Fruit fly (Drosophila melanogaster) whole organism, embryonic: ENCODE results near the gene CG17855.

ENCODE experiments used
- ATbp ChIP-seq: fragments of 200-800 bp; sonication (Bioruptor generic); optimal IDR thresholded peaks from 2 replicates; lab custom pipeline; 2017; ENCODE audit warnings: missing biosample characterization, mild to moderate bottlenecking, missing genetic modification characterization, missing genetic modification reagents
- Atf3 ChIP-seq: fragments of 200-800 bp; sonication (Bioruptor generic); optimal IDR thresholded peaks from 3 replicates; lab custom pipeline; 2016; ENCODE audit warnings: missing biosample characterization, missing genetic modification characterization
- Atf6 ChIP-seq: fragments of 200-800 bp; sonication (Bioruptor generic); IDR thresholded peaks from 2 replicates; pipeline ENCODE4 v1.3.6; 2022; ENCODE audit warnings: missing biosample characterization, missing genetic modification characterization
- CG10979 ChIP-seq: fragments of 200-800 bp; sonication (Bioruptor generic); optimal IDR thresholded peaks from 2 replicates; lab custom pipeline; 2018; ENCODE audit warnings: missing biosample characterization, mild to moderate bottlenecking, missing genetic modification characterization, moderate library complexity
- CG11085 ChIP-seq: fragments of 200-800 bp; sonication (Bioruptor generic); IDR thresholded peaks from 2 replicates; pipeline ENCODE4 v1.3.6; 2022; ENCODE audit warnings: missing biosample characterization, missing genetic modification characterization
- CG1602 ChIP-seq: fragments of 200-800 bp; sonication (Bioruptor generic); optimal IDR thresholded peaks from 3 replicates; lab custom pipeline; 2016; ENCODE audit warnings: missing biosample characterization, missing genetic modification characterization
- CG17186 ChIP-seq: fragments of 200-800 bp; sonication (Bioruptor generic); optimal IDR thresholded peaks from 3 replicates; lab custom pipeline; 2017; ENCODE audit warnings: missing biosample characterization, missing genetic modification reagents, missing genetic modification characterization
- CG18599 ChIP-seq: fragments of 200-800 bp; sonication (Bioruptor generic); optimal IDR thresholded peaks from 3 replicates; lab custom pipeline; 2017; ENCODE audit warnings: missing biosample characterization, missing genetic modification characterization, mild to moderate bottlenecking, moderate library complexity, missing genetic modification reagents
- CG32532 ChIP-seq: fragments of 200-800 bp; sonication (Bioruptor generic); IDR thresholded peaks from 2 replicates; pipeline ENCODE4 v1.3.6; 2022; ENCODE audit warnings: missing biosample characterization, missing genetic modification characterization
- CG32767 ChIP-seq: fragments of 200-800 bp; sonication (Bioruptor generic); IDR thresholded peaks from 2 replicates; pipeline ENCODE4 v1.3.6; 2022; ENCODE audit warnings: missing biosample characterization, missing genetic modification characterization
- CG4730 ChIP-seq: fragments of 200-800 bp; sonication (Bioruptor generic); IDR thresholded peaks from 2 replicates; pipeline ENCODE4 v1.3.6; 2022; ENCODE audit warnings: missing biosample characterization, missing genetic modification characterization
- CG4854 ChIP-seq: fragments of 200-800 bp; sonication (Bioruptor generic); optimal IDR thresholded peaks from 2 replicates; lab custom pipeline; 2016; ENCODE audit warnings: missing biosample characterization, missing genetic modification characterization, inconsistent platforms
- CG7357 ChIP-seq: fragments of 200-800 bp; sonication (Bioruptor generic); IDR thresholded peaks from 3 replicates; pipeline ENCODE4 v1.3.6; 2022; ENCODE audit warnings: missing biosample characterization, missing genetic modification characterization
- CG8388 ChIP-seq: fragments of 200-800 bp; sonication (Bioruptor generic); optimal IDR thresholded peaks from 2 replicates; lab custom pipeline; 2019; ENCODE audit warnings: missing biosample characterization, mild to moderate bottlenecking, missing genetic modification characterization, moderate library complexity
- CG9727 ChIP-seq: fragments of 200-800 bp; sonication (Bioruptor generic); optimal IDR thresholded peaks from 3 replicates; lab custom pipeline; 2017; ENCODE audit warnings: missing biosample characterization, mild to moderate bottlenecking, missing genetic modification characterization
- CG9932 ChIP-seq: fragments of 200-800 bp; sonication (Bioruptor generic); IDR thresholded peaks from 2 replicates; pipeline ENCODE4 v1.3.6; 2022; ENCODE audit warnings: missing biosample characterization, missing genetic modification characterization
- Dip2 ChIP-seq: fragments of 200-800 bp; sonication (Bioruptor generic); IDR thresholded peaks from 2 replicates; pipeline ENCODE4 v1.3.6; 2022; ENCODE audit warnings: missing biosample characterization, missing genetic modification characterization
- ERR ChIP-seq: fragments of 200-800 bp; sonication (Bioruptor generic); optimal IDR thresholded peaks from 2 replicates; lab custom pipeline; 2016; ENCODE audit warnings: missing biosample characterization, missing genetic modification characterization
- Eip74EF ChIP-seq, 2 experiments: fragments of 200-800 bp in 1 of 2; fragments of >200 bp in 1 of 2; sonication (Bioruptor generic) in 1 of 2; optimal IDR thresholded peaks; 2 replicates each; lab custom pipeline; 2017 to 2019; ENCODE audit warnings: missing biosample characterization in 2 of 2, missing genetic modification characterization in 2 of 2, mild to moderate bottlenecking in 1 of 2, moderate library complexity in 1 of 2
- Ets65A ChIP-seq: fragments of 200-800 bp; sonication (Bioruptor generic); peaks from one replicate; lab custom pipeline; 2016; ENCODE audit warnings: missing biosample characterization, missing genetic modification characterization
- HLHmδ ChIP-seq: fragments of 200-800 bp; sonication (Bioruptor generic); optimal IDR thresholded peaks from 2 replicates; lab custom pipeline; 2018; ENCODE audit warnings: missing biosample characterization, mild to moderate bottlenecking, missing genetic modification characterization, moderate library complexity
- Hey ChIP-seq: fragments of 200-800 bp; sonication (Bioruptor generic); optimal IDR thresholded peaks from 3 replicates; lab custom pipeline; 2018; ENCODE audit warnings: missing biosample characterization, mild to moderate bottlenecking, missing genetic modification characterization
- Hr51 ChIP-seq, 2 experiments: fragments of 200-800 bp; sonication (Bioruptor generic); optimal IDR thresholded peaks; 2 replicates in 1 of 2; 3 replicates in 1 of 2; lab custom pipeline; 2016 to 2018; ENCODE audit warnings: missing biosample characterization in 2 of 2, missing genetic modification characterization in 2 of 2, mild to moderate bottlenecking in 1 of 2, moderate library complexity in 1 of 2
- Hsf ChIP-seq: fragments of 200-800 bp; sonication (Bioruptor generic); optimal IDR thresholded peaks from 3 replicates; lab custom pipeline; 2016; ENCODE audit warnings: missing biosample characterization, missing genetic modification characterization
- Jarid2 ChIP-seq: fragments of 200-800 bp; sonication (Bioruptor generic); optimal IDR thresholded peaks from 3 replicates; lab custom pipeline; 2017; ENCODE audit warnings: mild to moderate bottlenecking, missing biosample characterization, missing genetic modification reagents, missing genetic modification characterization
- Med ChIP-seq: fragments of 200-800 bp; sonication (Bioruptor generic); peaks from one replicate; lab custom pipeline; 2016; ENCODE audit warnings: missing biosample characterization, missing genetic modification characterization, mild to moderate bottlenecking, inconsistent platforms, moderate library complexity
- NfI ChIP-seq: fragments of 200-800 bp; sonication (Bioruptor generic); optimal IDR thresholded peaks from 3 replicates; lab custom pipeline; 2018; ENCODE audit warnings: missing biosample characterization, mild to moderate bottlenecking, missing genetic modification characterization, moderate library complexity
- Optix ChIP-seq: fragments of 200-800 bp; sonication (Bioruptor generic); IDR thresholded peaks from 3 replicates; pipeline ENCODE4 v1.3.6; 2022; ENCODE audit warnings: missing biosample characterization, missing genetic modification characterization
- Pdp1 ChIP-seq, 2 experiments: fragments of 200-800 bp; sonication (Bioruptor generic); optimal IDR thresholded peaks; 3 replicates each; lab custom pipeline; 2016; ENCODE audit warnings: missing biosample characterization in 2 of 2, missing genetic modification characterization in 2 of 2, mild to moderate bottlenecking in 1 of 2, moderate library complexity in 1 of 2
- Ptx1 ChIP-seq: fragments of 200-800 bp; sonication (Bioruptor generic); IDR thresholded peaks from 2 replicates; pipeline ENCODE4 v1.3.6; 2022; ENCODE audit warnings: missing biosample characterization, missing genetic modification characterization
- Sox102F ChIP-seq: fragments of 200-800 bp; sonication (Bioruptor generic); optimal IDR thresholded peaks from 2 replicates; lab custom pipeline; 2018; ENCODE audit warnings: missing biosample characterization, mild to moderate bottlenecking, missing genetic modification characterization, moderate library complexity
- TFAM ChIP-seq: fragments of 200-800 bp; sonication (Bioruptor generic); optimal IDR thresholded peaks from 2 replicates; lab custom pipeline; 2017; ENCODE audit warnings: missing biosample characterization, missing genetic modification characterization, inconsistent platforms
- Xrp1 ChIP-seq: fragments of 200-800 bp; sonication (Bioruptor generic); IDR thresholded peaks from 2 replicates; pipeline ENCODE4 v1.3.6; 2022; ENCODE audit warnings: missing biosample characterization, missing genetic modification characterization
- YL-1 ChIP-seq: fragments of 200-800 bp; sonication (Bioruptor generic); optimal IDR thresholded peaks from 3 replicates; lab custom pipeline; 2017; ENCODE audit warnings: missing biosample characterization, mild to moderate bottlenecking, missing genetic modification characterization
- chif ChIP-seq, 2 experiments: fragments of 200-800 bp; sonication (Bioruptor generic); optimal IDR thresholded peaks; 3 replicates each; lab custom pipeline; 2016; ENCODE audit warnings: missing biosample characterization in 2 of 2, missing genetic modification characterization in 2 of 2
- crc ChIP-seq: fragments of 200-800 bp; sonication (Bioruptor generic); optimal IDR thresholded peaks from 2 replicates; lab custom pipeline; 2016; ENCODE audit warnings: missing biosample characterization, missing genetic modification characterization
- cwo ChIP-seq: fragments of 200-800 bp; sonication (Bioruptor generic); optimal IDR thresholded peaks from 3 replicates; lab custom pipeline; 2017; ENCODE audit warnings: missing biosample characterization, missing genetic modification characterization, mild to moderate bottlenecking, moderate library complexity, missing genetic modification reagents
- danr ChIP-seq: fragments of 200-800 bp; sonication (Bioruptor generic); IDR thresholded peaks from 2 replicates; pipeline ENCODE4 v1.3.6; 2022; ENCODE audit warnings: missing biosample characterization, missing genetic modification characterization
- gcm ChIP-seq: fragments of 200-800 bp; sonication (Bioruptor generic); optimal IDR thresholded peaks from 2 replicates; lab custom pipeline; 2019; ENCODE audit warnings: missing biosample characterization, mild to moderate bottlenecking, missing genetic modification characterization, moderate library complexity
- grau ChIP-seq: fragments of 200-800 bp; optimal IDR thresholded peaks from 3 replicates; lab custom pipeline; 2019; ENCODE audit warnings: missing biosample characterization, mild to moderate bottlenecking, missing genetic modification characterization, moderate library complexity
- luna ChIP-seq: fragments of 200-800 bp; sonication (Bioruptor generic); optimal IDR thresholded peaks from 2 replicates; lab custom pipeline; 2016; ENCODE audit warnings: missing biosample characterization, missing genetic modification characterization
- mam ChIP-seq: fragments of 200-800 bp; sonication (Bioruptor generic); optimal IDR thresholded peaks from 3 replicates; lab custom pipeline; 2016; ENCODE audit warnings: missing biosample characterization, missing genetic modification characterization
- pfk ChIP-seq: fragments of 200-800 bp; sonication (Bioruptor generic); optimal IDR thresholded peaks from 2 replicates; lab custom pipeline; 2018; ENCODE audit warnings: missing biosample characterization, mild to moderate bottlenecking, missing genetic modification characterization, moderate library complexity
- pita ChIP-seq: fragments of 200-800 bp; sonication (Bioruptor generic); optimal IDR thresholded peaks from 2 replicates; lab custom pipeline; 2017; ENCODE audit warnings: missing biosample characterization, mild to moderate bottlenecking, missing genetic modification characterization
- ro ChIP-seq: fragments of 200-800 bp; sonication (Bioruptor generic); IDR thresholded peaks from 2 replicates; pipeline ENCODE4 v1.3.6; 2022; ENCODE audit warnings: missing biosample characterization, missing genetic modification characterization
- sd ChIP-seq: fragments of 200-800 bp; sonication (Bioruptor generic); optimal IDR thresholded peaks from 3 replicates; lab custom pipeline; 2018; ENCODE audit warnings: missing biosample characterization, mild to moderate bottlenecking, missing genetic modification characterization, moderate library complexity
- sima ChIP-seq: fragments of 200-800 bp; sonication (Bioruptor generic); optimal IDR thresholded peaks from 2 replicates; lab custom pipeline; 2016; ENCODE audit warnings: missing biosample characterization, missing genetic modification characterization
- sr ChIP-seq: fragments of 200-800 bp; sonication (Bioruptor generic); IDR thresholded peaks from 3 replicates; pipeline ENCODE4 v1.3.6; 2022; ENCODE audit warnings: missing biosample characterization, missing genetic modification characterization
- tgo ChIP-seq: fragments of 200-800 bp; sonication (Bioruptor generic); IDR thresholded peaks from 3 replicates; pipeline ENCODE4 v1.3.6; 2022; ENCODE audit warnings: missing biosample characterization, missing genetic modification characterization

The CG17855 gene

dm6 chr2L:9568360-9569088 lies 28.2 kb downstream of the CG17855 start, which contains the start of gene brwl (continued):
- TF ChIP-seq Pdp1 (GFP tag; optimal IDR thresholded peaks at IDR 0.05; lab: Kevin White, UChicago) = peak; percentile 98 to 99
- TF ChIP-seq ATbp (GFP tag; lab: Kevin White, UChicago) = peak; percentile 98
- TF ChIP-seq Ets65A (GFP tag; lab: Kevin White, UChicago) = peak; percentile 100
- TF ChIP-seq CG32532 (GFP tag; lab: Robert Waterston, UW) = peak; percentile 98
- TF ChIP-seq CG7357 (GFP tag; lab: Robert Waterston, UW) = peak; percentile 95
- TF ChIP-seq TFAM = peak; percentile 93
- TF ChIP-seq Hey (tag; lab: Kevin White, UChicago) = peak; percentile 90
- TF ChIP-seq CG8388 (GFP tag; lab: Kevin White, UChicago) = peak; percentile 99
- peak; percentile 99 for TF ChIP-seq Hsf (GFP tag; lab: Kevin White, UChicago)
- TF ChIP-seq tgo = peak; percentile 99
- TF ChIP-seq Med = peak; percentile 100
- TF ChIP-seq mam = peak; percentile 98
- peak; percentile 99 for TF ChIP-seq Atf6 (GFP tag; lab: Robert Waterston, UW)
- TF ChIP-seq sr = peak; percentile 85; the same call in 2 of the 3 replicates
- peak; percentile 99 for TF ChIP-seq danr (GFP tag; lab: Robert Waterston, UW)
- TF ChIP-seq CG17186 (GFP tag; lab: Kevin White, UChicago) = peak; percentile 92
- peak; percentile 97 to 99 for TF ChIP-seq Hr51 (GFP tag; optimal IDR thresholded peaks at IDR 0.05; lab: Kevin White, UChicago)
- peak; percentile 98 for TF ChIP-seq Atf3
- peak; percentile 77 for TF ChIP-seq Dip2
- peak; percentile 89 for TF ChIP-seq YL-1 (GFP tag; lab: Kevin White, UChicago)
- peak; percentile 99 for TF ChIP-seq CG1602
- peak; percentile 96 for TF ChIP-seq CG9932 (GFP tag; lab: Robert Waterston, UW)
- peak; percentile 26 for TF ChIP-seq pfk
- peak; percentile 94 for TF ChIP-seq ro
- peak; percentile 85 for TF ChIP-seq HLHmδ (GFP tag; lab: Kevin White, UChicago)
- peak; percentile 91 for TF ChIP-seq Jarid2 (GFP tag; lab: Kevin White, UChicago)
- peak; percentile 93; the same call in 2 of the 3 replicates for TF ChIP-seq Optix (GFP tag; lab: Robert Waterston, UW)
- TF ChIP-seq gcm (GFP tag; lab: Kevin White, UChicago) = peak; percentile 100
- TF ChIP-seq pita (GFP tag; lab: Kevin White, UChicago) = no peak
- TF ChIP-seq CG32767 = peak; percentile 99
- peak; percentile 98 for TF ChIP-seq CG4730 (GFP tag; lab: Robert Waterston, UW)
- peak; percentile 99 for TF ChIP-seq Ptx1 (GFP tag; lab: Robert Waterston, UW)
- peak; percentile 98 for TF ChIP-seq grau
- peak; percentile 99 for TF ChIP-seq Sox102F (GFP tag; lab: Kevin White, UChicago)
- TF ChIP-seq crc (GFP tag; lab: Kevin White, UChicago) = peak; percentile 97
- TF ChIP-seq Eip74EF (GFP tag; optimal IDR thresholded peaks at IDR 0.05; lab: Kevin White, UChicago) = peak in 1 of 2 experiments; percentile 98
- TF ChIP-seq CG10979 (tag; lab: Kevin White, UChicago) = peak; percentile 99
- peak; percentile 95 for TF ChIP-seq sima
- peak; percentile 100 for TF ChIP-seq CG9727 (GFP tag; lab: Kevin White, UChicago)
- peak; percentile 99 for TF ChIP-seq chif (GFP tag; optimal IDR thresholded peaks at IDR 0.05; lab: Kevin White, UChicago)
- peak; percentile 93 for TF ChIP-seq luna (GFP tag; lab: Kevin White, UChicago)
- TF ChIP-seq CG18599 (GFP tag; lab: Kevin White, UChicago) = peak; percentile 99
- TF ChIP-seq NfI (GFP tag; lab: Kevin White, UChicago) = peak; percentile 98
- TF ChIP-seq CG4854 (GFP tag; lab: Kevin White, UChicago) = peak; percentile 98
- TF ChIP-seq Xrp1 (GFP tag; lab: Robert Waterston, UW) = peak; percentile 99
- TF ChIP-seq CG11085 (GFP tag; lab: Robert Waterston, UW) = peak; percentile 95
- TF ChIP-seq cwo (GFP tag; lab: Kevin White, UChicago) = peak; percentile 98
- TF ChIP-seq ERR (GFP tag; lab: Kevin White, UChicago) = peak; percentile 96
- TF ChIP-seq sd (tag; lab: Kevin White, UChicago) = peak; percentile 95
